Fruit fly (Drosophila melanogaster) whole organism, adult: ENCODE data around the gene Mst36Fa.

Experiments
- CG5204 ChIP-seq: fragments of 200-800 bp; sonication (Bioruptor generic); optimal IDR thresholded peaks from 2 replicates; lab custom pipeline; 2016; ENCODE audit warnings: missing biosample characterization, missing genetic modification characterization
- Clk ChIP-seq: fragments of 200-800 bp; sonication (Bioruptor generic); optimal IDR thresholded peaks from 2 replicates; lab custom pipeline; 2017; ENCODE audit warnings: missing biosample characterization, missing genetic modification characterization
- Hr96 ChIP-seq: fragments of 200-800 bp; sonication (Bioruptor generic); optimal IDR thresholded peaks from 2 replicates; lab custom pipeline; 2016; ENCODE audit warnings: missing biosample characterization, missing genetic modification characterization
- Mnt ChIP-seq: fragments of 200-800 bp; sonication (Bioruptor generic); optimal IDR thresholded peaks from 2 replicates; lab custom pipeline; 2016; ENCODE audit warnings: missing biosample characterization, mild to moderate bottlenecking, missing genetic modification characterization
- bab1 ChIP-seq: fragments of 200-800 bp; sonication (Bioruptor generic); optimal IDR thresholded peaks from 3 replicates; lab custom pipeline; 2019; ENCODE audit warnings: missing biosample characterization, mild to moderate bottlenecking, missing genetic modification characterization, moderate library complexity
- cic ChIP-seq: fragments of 200-800 bp; sonication (Bioruptor generic); optimal IDR thresholded peaks from 2 replicates; lab custom pipeline; 2017; ENCODE audit warnings: missing biosample characterization, mild to moderate bottlenecking, missing genetic modification characterization, moderate library complexity
- cnc ChIP-seq, 2 experiments: fragments of >200 bp; optimal IDR thresholded peaks; 2 replicates each; lab custom pipeline; 2017
- kay ChIP-seq: fragments of 200-800 bp; sonication (Bioruptor generic); peaks from one replicate; lab custom pipeline; 2016; ENCODE audit warnings: missing biosample characterization, missing genetic modification characterization, borderline replicate concordance
- ovo ChIP-seq: fragments of 200-800 bp; sonication (Bioruptor generic); optimal IDR thresholded peaks from 2 replicates; lab custom pipeline; 2016; ENCODE audit warnings: missing biosample characterization, missing genetic modification characterization
- tj ChIP-seq: fragments of 200-800 bp; sonication (Bioruptor generic); optimal IDR thresholded peaks from 3 replicates; lab custom pipeline; 2017; ENCODE audit warnings: missing biosample characterization, mild to moderate bottlenecking, missing genetic modification characterization, moderate library complexity
- toe ChIP-seq: fragments of 200-800 bp; sonication (Bioruptor generic); optimal IDR thresholded peaks from 2 replicates; lab custom pipeline; 2016; ENCODE audit warnings: missing biosample characterization, missing genetic modification characterization

DNA sequence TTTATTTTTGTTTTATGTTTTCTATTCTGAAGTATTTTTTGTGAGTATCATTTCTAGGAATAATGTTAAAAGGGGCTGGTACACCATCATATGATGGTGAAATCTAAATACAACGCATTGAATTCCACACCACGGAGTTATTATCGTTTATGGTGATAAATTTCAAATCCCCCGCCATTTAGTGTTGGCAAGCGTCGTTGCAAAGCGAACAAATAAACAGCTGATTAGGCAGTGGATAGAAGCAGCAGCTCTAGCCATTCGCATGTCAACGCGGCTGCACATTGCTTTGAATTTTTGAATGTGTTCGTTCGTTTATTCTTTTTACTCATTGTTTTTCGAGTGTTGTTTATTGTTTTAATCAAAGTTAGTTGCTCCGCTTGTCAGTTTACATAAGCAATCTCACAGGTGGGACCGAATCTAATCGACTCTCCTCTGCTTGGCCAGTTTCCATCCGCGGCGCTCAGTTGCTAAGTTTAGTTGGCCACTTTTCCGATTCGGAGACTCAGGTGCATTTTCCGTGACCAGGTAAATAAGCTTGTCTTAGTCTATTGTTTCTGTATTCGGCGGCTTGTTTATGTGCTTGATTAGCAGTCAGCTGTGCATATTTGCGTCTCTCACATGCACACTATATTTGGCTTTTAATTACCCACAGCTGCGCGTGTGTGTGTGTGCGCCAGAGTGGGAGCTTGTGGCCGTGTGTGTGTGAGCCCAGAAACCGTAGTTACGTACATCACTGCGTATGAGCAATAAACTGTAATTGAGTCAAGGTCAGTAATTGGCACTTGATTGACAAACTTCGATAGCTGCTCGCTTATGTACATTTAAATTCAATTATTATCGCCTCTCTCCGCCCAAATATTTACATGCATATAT is at the start of gene Mst36Fa, which contains the start of gene CG31751:
- TF ChIP-seq Mnt (GFP tag; lab: Kevin White, UChicago) (peak; percentile 73), Clk (peak; percentile 45), bab1 (GFP tag; lab: Kevin White, UChicago) (peak; percentile 51), kay (no peak), Hr96 (no peak), cnc (optimal IDR thresholded peaks at IDR 0.05; lab: Kevin White, UChicago) (no peak), ovo (GFP tag; lab: Kevin White, UChicago) (peak; percentile 3), cic (GFP tag; lab: Kevin White, UChicago) (peak; percentile 95), toe (GFP tag; lab: Kevin White, UChicago) (peak; percentile 64), CG5204 (no peak), tj (GFP tag; lab: Kevin White, UChicago) (peak; percentile 42)
